Fruit fly (Drosophila melanogaster) whole organism, prepupa: ENCODE data around the gene GstD2.

ENCODE experiments used
- CG32006 ChIP-seq: fragments of 200-800 bp; sonication (Bioruptor generic); optimal IDR thresholded peaks from 3 replicates; lab custom pipeline; 2017; ENCODE audit warnings: missing biosample characterization, mild to moderate bottlenecking, missing genetic modification characterization
- CG6854 ChIP-seq: fragments of 200-800 bp; sonication (Bioruptor generic); optimal IDR thresholded peaks from 2 replicates; lab custom pipeline; 2017; ENCODE audit warnings: missing biosample characterization, mild to moderate bottlenecking, missing genetic modification characterization
- lz ChIP-seq: fragments of 200-800 bp; sonication (Bioruptor generic); optimal IDR thresholded peaks from 3 replicates; lab custom pipeline; 2016; ENCODE audit warnings: missing biosample characterization, missing genetic modification characterization
- ss ChIP-seq, 2 experiments: fragments of 200-800 bp; sonication (Bioruptor generic); optimal IDR thresholded peaks; 2 replicates in 1 of 2; 3 replicates in 1 of 2; lab custom pipeline; 2017 to 2018; ENCODE audit warnings: mild to moderate bottlenecking in 2 of 2, missing biosample characterization in 2 of 2, missing genetic modification characterization in 2 of 2, moderate library complexity in 1 of 2

DNA sequence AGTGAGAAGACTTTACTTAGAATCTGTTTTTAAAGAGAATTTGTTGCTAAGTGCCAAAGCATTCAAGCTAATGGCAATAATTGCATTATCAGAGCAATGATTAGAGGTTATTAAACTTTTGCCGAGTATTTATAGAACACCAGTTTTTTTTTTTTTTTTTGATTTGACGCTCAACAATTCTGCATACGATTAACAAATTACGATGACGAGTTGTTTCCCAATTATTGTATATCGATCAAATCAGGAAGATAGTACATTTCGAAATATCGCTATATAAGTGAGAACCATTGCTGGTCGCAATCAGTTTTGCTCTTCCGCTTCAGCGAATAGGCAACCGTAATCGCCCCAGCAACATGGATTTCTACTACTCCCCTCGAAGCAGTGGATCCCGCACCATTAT is 2.0 kb downstream of the GstD2 start, which contains the start of gene GstD4:
- TF ChIP-seq lz, result no peak
- TF ChIP-seq CG32006, result no peak
- TF ChIP-seq CG6854, result no peak
- TF ChIP-seq ss (GFP tag; optimal IDR thresholded peaks at IDR 0.05; lab: Kevin White, UChicago), result no peak
